Worm (Caenorhabditis elegans) whole organism, L4/young adult: ENCODE data around the gene T24D5.1.

Experiments used
- W03F9.2 ChIP-seq: fragments of 150-350 bp; optimal IDR thresholded peaks from 2 replicates; lab custom pipeline; 2014; ENCODE audit warnings: missing biosample characterization, missing genetic modification characterization
- dao-5 ChIP-seq: sonication (generic microtip); optimal IDR thresholded peaks from 2 replicates; lab custom pipeline; 2016; ENCODE audit warnings: missing genotype, missing genetic modification characterization, moderate library complexity, missing compliant biosample characterization
- him-1 ChIP-seq: sonication (generic microtip); optimal IDR thresholded peaks from 2 replicates; lab custom pipeline; 2016; ENCODE audit warnings: missing genotype, missing genetic modification reagents, missing genetic modification characterization, missing compliant biosample characterization

- TF ChIP-seq dao-5 (tag; lab: Kevin White, UChicago) (no peak), him-1 (tag; lab: Kevin White, UChicago) (no peak), W03F9.2 (no peak)
Measured at ce11 chrX:12538794-12539193, 35.8 kb upstream of the T24D5.1 start.
